Fruit fly (Drosophila melanogaster) whole organism, embryonic: ENCODE data around the gene cpb.

ENCODE experiments used
- Antp ChIP-seq: fragments of 200-800 bp; sonication (Bioruptor generic); optimal IDR thresholded peaks from 3 replicates; lab custom pipeline; 2016; ENCODE audit warnings: missing biosample characterization, missing genetic modification characterization
- BtbVII ChIP-seq: fragments of 200-800 bp; sonication (Bioruptor generic); optimal IDR thresholded peaks from 3 replicates; lab custom pipeline; 2017; ENCODE audit warnings: missing biosample characterization, mild to moderate bottlenecking, missing genetic modification characterization
- Bteb2 ChIP-seq: fragments of 200-800 bp; sonication (Bioruptor generic); optimal IDR thresholded peaks from 2 replicates; lab custom pipeline; 2016; ENCODE audit warnings: missing biosample characterization, missing genetic modification characterization
- C15 ChIP-seq: fragments of 200-800 bp; sonication (Bioruptor generic); IDR thresholded peaks from 3 replicates; pipeline ENCODE4 v1.3.6; 2022; ENCODE audit warnings: missing biosample characterization, missing genetic modification characterization
- CG11247 ChIP-seq: fragments of 200-800 bp; sonication (Bioruptor generic); IDR thresholded peaks from 2 replicates; pipeline ENCODE4 v1.3.6; 2022; ENCODE audit warnings: missing biosample characterization, missing genetic modification characterization
- CG11456 ChIP-seq: fragments of 200-800 bp; sonication (Bioruptor generic); IDR thresholded peaks from 3 replicates; pipeline ENCODE4 v1.3.6; 2022; ENCODE audit warnings: missing biosample characterization, missing genetic modification characterization
- CG11695 ChIP-seq: fragments of 200-800 bp; sonication (Bioruptor generic); IDR thresholded peaks from 3 replicates; pipeline ENCODE4 v1.3.6; 2022; ENCODE audit warnings: missing biosample characterization, missing genetic modification characterization
- CG11723 ChIP-seq: fragments of 200-800 bp; sonication (Bioruptor generic); optimal IDR thresholded peaks from 2 replicates; lab custom pipeline; 2017; ENCODE audit warnings: missing biosample characterization, mild to moderate bottlenecking, missing genetic modification characterization
- CG1602 ChIP-seq: fragments of 200-800 bp; sonication (Bioruptor generic); optimal IDR thresholded peaks from 3 replicates; lab custom pipeline; 2016; ENCODE audit warnings: missing biosample characterization, missing genetic modification characterization
- CG17359 ChIP-seq: fragments of 200-800 bp; sonication (Bioruptor generic); optimal IDR thresholded peaks from 3 replicates; lab custom pipeline; 2018; ENCODE audit warnings: missing biosample characterization, mild to moderate bottlenecking, missing genetic modification characterization, moderate library complexity
- CG17361 ChIP-seq: fragments of 200-800 bp; sonication (Bioruptor generic); IDR thresholded peaks from 3 replicates; pipeline ENCODE4 v1.3.6; 2022; ENCODE audit warnings: missing biosample characterization, missing genetic modification characterization
- CG18011 ChIP-seq: fragments of 200-800 bp; sonication (Bioruptor generic); optimal IDR thresholded peaks from 2 replicates; lab custom pipeline; 2017; ENCODE audit warnings: missing biosample characterization, missing genetic modification characterization, mild to moderate bottlenecking, moderate library complexity, missing genotype
- CG18599 ChIP-seq: fragments of 200-800 bp; sonication (Bioruptor generic); optimal IDR thresholded peaks from 3 replicates; lab custom pipeline; 2017; ENCODE audit warnings: missing biosample characterization, missing genetic modification characterization, mild to moderate bottlenecking, moderate library complexity, missing genetic modification reagents
- CG2712 ChIP-seq: fragments of 200-800 bp; optimal IDR thresholded peaks from 3 replicates; lab custom pipeline; 2019; ENCODE audit warnings: missing biosample characterization, mild to moderate bottlenecking, missing genetic modification characterization, moderate library complexity
- CG2889 ChIP-seq: fragments of 200-800 bp; sonication (Bioruptor generic); IDR thresholded peaks from 3 replicates; pipeline ENCODE4 v1.3.6; 2022; ENCODE audit warnings: missing biosample characterization, missing genetic modification characterization
- CG3065 ChIP-seq: fragments of 200-800 bp; sonication (Bioruptor generic); optimal IDR thresholded peaks from 2 replicates; lab custom pipeline; 2016; ENCODE audit warnings: missing biosample characterization, missing genetic modification characterization
- CG31365 ChIP-seq: fragments of 200-800 bp; sonication (Bioruptor generic); optimal IDR thresholded peaks from 2 replicates; lab custom pipeline; 2018; ENCODE audit warnings: missing biosample characterization, mild to moderate bottlenecking, missing genetic modification characterization
- CG3407 ChIP-seq: fragments of 200-800 bp; sonication (Bioruptor generic); optimal IDR thresholded peaks from 2 replicates; lab custom pipeline; 2018; ENCODE audit warnings: missing biosample characterization, mild to moderate bottlenecking, missing genetic modification characterization
- CG4820 ChIP-seq: fragments of 200-800 bp; sonication (Bioruptor generic); optimal IDR thresholded peaks from 3 replicates; lab custom pipeline; 2016; ENCODE audit warnings: missing biosample characterization, missing genetic modification characterization
- CG5245 ChIP-seq: fragments of 200-800 bp; sonication (Bioruptor generic); optimal IDR thresholded peaks from 3 replicates; lab custom pipeline; 2016; ENCODE audit warnings: missing biosample characterization, missing genetic modification characterization
- CG6683 ChIP-seq: fragments of 200-800 bp; sonication (Bioruptor generic); optimal IDR thresholded peaks from 2 replicates; lab custom pipeline; 2017; ENCODE audit warnings: missing biosample characterization, mild to moderate bottlenecking, missing genetic modification characterization, missing genetic modification reagents
- CG6689 ChIP-seq: fragments of 200-800 bp; sonication (Bioruptor generic); IDR thresholded peaks from 2 replicates; pipeline ENCODE4 v1.3.6; 2022; ENCODE audit warnings: missing biosample characterization, missing genetic modification characterization
- CG8089 ChIP-seq: fragments of 200-800 bp; sonication (Bioruptor generic); optimal IDR thresholded peaks from 3 replicates; lab custom pipeline; 2016; ENCODE audit warnings: missing biosample characterization, missing genetic modification characterization
- CG9876 ChIP-seq: fragments of 200-800 bp; sonication (Bioruptor generic); optimal IDR thresholded peaks from 2 replicates; lab custom pipeline; 2016; ENCODE audit warnings: missing biosample characterization, missing genetic modification characterization
- Eip74EF ChIP-seq, 2 experiments: fragments of 200-800 bp in 1 of 2; fragments of >200 bp in 1 of 2; sonication (Bioruptor generic) in 1 of 2; optimal IDR thresholded peaks; 2 replicates each; lab custom pipeline; 2017 to 2019; ENCODE audit warnings: missing biosample characterization in 2 of 2, missing genetic modification characterization in 2 of 2, mild to moderate bottlenecking in 1 of 2, moderate library complexity in 1 of 2
- Myb ChIP-seq: fragments of 200-800 bp; sonication (Bioruptor generic); optimal IDR thresholded peaks from 2 replicates; lab custom pipeline; 2016; ENCODE audit warnings: missing biosample characterization, missing genetic modification characterization
- Six4 ChIP-seq: fragments of 200-800 bp; sonication (Bioruptor generic); optimal IDR thresholded peaks from 2 replicates; lab custom pipeline; 2016; ENCODE audit warnings: missing biosample characterization, missing genetic modification characterization
- Sox100B ChIP-seq: fragments of 200-800 bp; sonication (Bioruptor generic); optimal IDR thresholded peaks from 3 replicates; lab custom pipeline; 2018; ENCODE audit warnings: missing biosample characterization, mild to moderate bottlenecking, missing genetic modification characterization
- Spps ChIP-seq: fragments of 200-800 bp; sonication (Bioruptor generic); optimal IDR thresholded peaks from 2 replicates; lab custom pipeline; 2018; ENCODE audit warnings: missing biosample characterization, mild to moderate bottlenecking, missing genetic modification characterization
- Ssrp ChIP-seq: fragments of 200-800 bp; sonication (Bioruptor generic); optimal IDR thresholded peaks from 2 replicates; lab custom pipeline; 2018; ENCODE audit warnings: missing biosample characterization, mild to moderate bottlenecking, missing genetic modification characterization, moderate library complexity
- ab ChIP-seq: fragments of 200-800 bp; sonication (Bioruptor generic); optimal IDR thresholded peaks from 2 replicates; lab custom pipeline; 2016; ENCODE audit warnings: missing biosample characterization, missing genetic modification characterization
- ash1 ChIP-seq: fragments of 200-800 bp; sonication (Bioruptor generic); optimal IDR thresholded peaks from 2 replicates; lab custom pipeline; 2018; ENCODE audit warnings: missing biosample characterization, mild to moderate bottlenecking, missing genetic modification characterization
- az2 ChIP-seq: fragments of 200-800 bp; sonication (Bioruptor generic); optimal IDR thresholded peaks from 3 replicates; lab custom pipeline; 2016; ENCODE audit warnings: missing biosample characterization, missing genetic modification characterization
- bab2 ChIP-seq: fragments of 200-800 bp; sonication (Bioruptor generic); optimal IDR thresholded peaks from 2 replicates; lab custom pipeline; 2016; ENCODE audit warnings: missing biosample characterization, missing genetic modification characterization
- cad ChIP-seq: fragments of >200 bp; optimal IDR thresholded peaks from 2 replicates; lab custom pipeline; 2017; ENCODE audit warnings: missing biosample characterization, missing genetic modification characterization
- cato ChIP-seq: fragments of 200-800 bp; sonication (Bioruptor generic); optimal IDR thresholded peaks from 2 replicates; lab custom pipeline; 2016; ENCODE audit warnings: missing biosample characterization, missing genetic modification characterization, borderline replicate concordance
- cg ChIP-seq: fragments of 200-800 bp; sonication (Bioruptor generic); optimal IDR thresholded peaks from 3 replicates; lab custom pipeline; 2019; ENCODE audit warnings: missing biosample characterization, mild to moderate bottlenecking, missing genetic modification characterization, moderate library complexity
- crc ChIP-seq: fragments of 200-800 bp; sonication (Bioruptor generic); optimal IDR thresholded peaks from 2 replicates; lab custom pipeline; 2016; ENCODE audit warnings: missing biosample characterization, missing genetic modification characterization
- croc ChIP-seq: fragments of 200-800 bp; sonication (Bioruptor generic); conservative IDR thresholded peaks from 3 replicates; pipeline ENCODE4 v1.3.6; 2022; ENCODE audit warnings: missing biosample characterization, missing genetic modification characterization
- cwo ChIP-seq: fragments of 200-800 bp; sonication (Bioruptor generic); optimal IDR thresholded peaks from 3 replicates; lab custom pipeline; 2017; ENCODE audit warnings: missing biosample characterization, missing genetic modification characterization, mild to moderate bottlenecking, moderate library complexity, missing genetic modification reagents
- fd96Cb ChIP-seq: fragments of 200-800 bp; sonication (Bioruptor generic); optimal IDR thresholded peaks from 2 replicates; lab custom pipeline; 2018; ENCODE audit warnings: missing biosample characterization, mild to moderate bottlenecking, missing genetic modification characterization, moderate library complexity
- hbn ChIP-seq: fragments of 200-800 bp; sonication (Bioruptor generic); IDR thresholded peaks from 2 replicates; pipeline ENCODE4 v1.3.6; 2022; ENCODE audit warnings: missing biosample characterization, missing genetic modification characterization; ENCODE audit not compliant: partially characterized antibody
- kay ChIP-seq: fragments of 200-800 bp; sonication (Bioruptor generic); optimal IDR thresholded peaks from 2 replicates; lab custom pipeline; 2016; ENCODE audit warnings: missing biosample characterization, missing genetic modification characterization
- klu ChIP-seq: fragments of 200-800 bp; sonication (Bioruptor generic); IDR thresholded peaks from 2 replicates; pipeline ENCODE4 v1.3.6; 2022; ENCODE audit warnings: missing biosample characterization, missing genetic modification characterization
- kni ChIP-seq: fragments of 200-800 bp; sonication (Bioruptor generic); optimal IDR thresholded peaks from 3 replicates; lab custom pipeline; 2017; ENCODE audit warnings: mild to moderate bottlenecking, missing biosample characterization, missing genetic modification reagents, missing genetic modification characterization
- lilli ChIP-seq: fragments of 200-800 bp; sonication (Bioruptor generic); optimal IDR thresholded peaks from 3 replicates; lab custom pipeline; 2016; ENCODE audit warnings: missing biosample characterization, missing genetic modification characterization
- luna ChIP-seq: fragments of 200-800 bp; sonication (Bioruptor generic); optimal IDR thresholded peaks from 2 replicates; lab custom pipeline; 2016; ENCODE audit warnings: missing biosample characterization, missing genetic modification characterization
- sisA ChIP-seq: fragments of 200-800 bp; sonication (Bioruptor generic); IDR thresholded peaks from 2 replicates; pipeline ENCODE4 v1.3.6; 2022; ENCODE audit warnings: missing biosample characterization, missing genetic modification characterization
- ssp ChIP-seq: fragments of 200-800 bp; sonication (Bioruptor generic); IDR thresholded peaks from 2 replicates; pipeline ENCODE4 v1.3.6; 2022; ENCODE audit warnings: missing biosample characterization, missing genetic modification characterization
- trh ChIP-seq: fragments of 200-800 bp; sonication (Bioruptor generic); optimal IDR thresholded peaks from 2 replicates; lab custom pipeline; 2016; ENCODE audit warnings: missing biosample characterization, missing genetic modification characterization
- unpg ChIP-seq: fragments of 200-800 bp; sonication (Bioruptor generic); optimal IDR thresholded peaks from 3 replicates; lab custom pipeline; 2018; ENCODE audit warnings: missing biosample characterization, mild to moderate bottlenecking, missing genetic modification characterization, moderate library complexity

Gene cpb

DNA sequence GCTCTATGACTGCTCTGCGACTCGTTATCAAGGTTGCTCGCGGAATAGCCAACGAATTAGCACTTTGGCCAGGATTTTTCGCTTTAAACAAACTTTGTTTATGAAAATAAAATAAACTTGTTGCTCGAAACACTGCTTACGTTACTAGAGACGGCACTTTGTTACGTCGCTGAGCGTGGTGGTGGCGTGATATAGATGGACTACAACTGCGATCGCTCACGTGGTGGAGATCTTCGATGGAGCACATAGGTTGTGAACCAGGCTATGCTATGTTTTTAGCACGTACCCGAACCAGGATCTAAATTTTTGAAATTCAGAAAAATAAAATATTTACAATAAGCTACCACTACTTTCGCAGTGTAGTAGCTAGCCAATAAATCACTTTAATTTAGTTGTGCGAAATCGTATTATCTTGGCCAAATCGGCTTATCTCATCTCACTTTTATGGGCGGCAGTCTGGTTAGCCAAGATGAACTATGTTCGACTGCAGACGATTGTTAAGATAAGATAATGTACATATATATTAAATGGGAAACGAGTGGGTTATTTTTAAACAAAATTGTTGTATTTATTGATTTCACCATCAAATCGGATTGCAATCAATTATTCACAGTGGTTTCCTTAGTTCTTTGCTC lies 11.1 kb downstream of the cpb start, which contains the start of gene frtz (continued):
- no peak for TF ChIP-seq CG2889 (GFP tag; lab: Robert Waterston, UW)
- peak; percentile 18 for TF ChIP-seq bab2 (GFP tag; lab: Kevin White, UChicago)
- TF ChIP-seq Bteb2 (GFP tag; lab: Kevin White, UChicago) = no peak
- no peak for TF ChIP-seq CG6689 (GFP tag; lab: Robert Waterston, UW)
- TF ChIP-seq cad (GFP tag; lab: Kevin White, UChicago) = no peak
- TF ChIP-seq sisA = no peak
- no peak for TF ChIP-seq CG17361
- TF ChIP-seq ash1 (GFP tag; lab: Kevin White, UChicago) = no peak
- TF ChIP-seq klu (GFP tag; lab: Robert Waterston, UW) = no peak
- TF ChIP-seq Ssrp (tag; lab: Kevin White, UChicago) = no peak
- no peak for TF ChIP-seq cwo
- TF ChIP-seq CG31365 (tag; lab: Kevin White, UChicago) = no peak
- TF ChIP-seq trh (GFP tag; lab: Kevin White, UChicago) = no peak
- no peak for TF ChIP-seq CG4820 (GFP tag; lab: Kevin White, UChicago)
- no peak for TF ChIP-seq Spps
- no peak for TF ChIP-seq CG3065 (GFP tag; lab: Kevin White, UChicago)
- TF ChIP-seq CG11247 (GFP tag; lab: Robert Waterston, UW) = no peak
- TF ChIP-seq Myb (GFP tag; lab: Kevin White, UChicago) = peak; percentile 31
- TF ChIP-seq kay = no peak
- TF ChIP-seq CG18599 (GFP tag; lab: Kevin White, UChicago) = no peak
- TF ChIP-seq C15 (GFP tag; lab: Robert Waterston, UW) = no peak
- no peak for TF ChIP-seq CG6683 (GFP tag; lab: Kevin White, UChicago)
- no peak for TF ChIP-seq CG1602
- TF ChIP-seq cg (GFP tag; lab: Kevin White, UChicago) = no peak
- TF ChIP-seq kni (GFP tag; lab: Kevin White, UChicago) = no peak
- TF ChIP-seq lilli = peak; percentile 19
- TF ChIP-seq CG11456 (GFP tag; lab: Robert Waterston, UW) = no peak
- TF ChIP-seq luna (GFP tag; lab: Kevin White, UChicago) = no peak
- no peak for TF ChIP-seq CG5245 (GFP tag; lab: Kevin White, UChicago)
- TF ChIP-seq hbn (GFP tag; lab: Robert Waterston, UW) = peak; percentile 70
- no peak for TF ChIP-seq croc (GFP tag; lab: Robert Waterston, UW)
- TF ChIP-seq Antp (GFP tag; lab: Kevin White, UChicago) = no peak
- TF ChIP-seq CG17359 = no peak
- TF ChIP-seq unpg (GFP tag; lab: Kevin White, UChicago) = no peak
- TF ChIP-seq ssp (GFP tag; lab: Robert Waterston, UW) = no peak
- no peak for TF ChIP-seq crc (GFP tag; lab: Kevin White, UChicago)
- no peak for TF ChIP-seq Sox100B (GFP tag; lab: Kevin White, UChicago)
- TF ChIP-seq az2 = no peak
- TF ChIP-seq CG18011 (GFP tag; lab: Kevin White, UChicago) = no peak
- no peak for TF ChIP-seq BtbVII (GFP tag; lab: Kevin White, UChicago)
- peak; percentile 6 for TF ChIP-seq CG2712 (tag; lab: Kevin White, UChicago)
- TF ChIP-seq CG11723 (GFP tag; lab: Kevin White, UChicago) = no peak
- TF ChIP-seq CG8089 (GFP tag; lab: Kevin White, UChicago) = no peak
- no peak for TF ChIP-seq ab (GFP tag; lab: Kevin White, UChicago)
- no peak for TF ChIP-seq cato (GFP tag; lab: Kevin White, UChicago)
- no peak for TF ChIP-seq CG9876 (GFP tag; lab: Kevin White, UChicago)
- no peak for TF ChIP-seq fd96Cb (tag; lab: Kevin White, UChicago)
- no peak for TF ChIP-seq CG11695 (GFP tag; lab: Robert Waterston, UW)
- no peak for TF ChIP-seq Eip74EF (GFP tag; optimal IDR thresholded peaks at IDR 0.05; lab: Kevin White, UChicago)
- TF ChIP-seq CG3407 (GFP tag; lab: Kevin White, UChicago) = no peak
- TF ChIP-seq Six4 (GFP tag; lab: Kevin White, UChicago) = no peak
